Worm (Caenorhabditis elegans) whole organism, young adult: ENCODE results near the gene rft-1.

Source experiments
- B0019.2 ChIP-seq: fragments of 200-800 bp; sonication (Bioruptor generic); conservative IDR thresholded peaks from 2 replicates; pipeline ENCODE4 v1.3.6; 2022; ENCODE audit warnings: missing genetic modification reagents, missing genetic modification characterization, missing compliant biosample characterization
- C06A6.2 ChIP-seq: fragments of 200-800 bp; sonication (Bioruptor generic); conservative IDR thresholded peaks from 2 replicates; pipeline ENCODE4 v1.3.6; 2022; ENCODE audit warnings: missing genetic modification characterization, missing compliant biosample characterization
- C17E4.6 ChIP-seq: fragments of 200-800 bp; sonication (Bioruptor generic); IDR thresholded peaks from 2 replicates; pipeline ENCODE4 v1.3.6; 2022; ENCODE audit warnings: missing genetic modification reagents, missing genetic modification characterization, missing compliant biosample characterization
- F22D6.2 ChIP-seq: sonication (generic microtip); optimal IDR thresholded peaks from 2 replicates; lab custom pipeline; 2016; ENCODE audit warnings: mild to moderate bottlenecking, missing genetic modification characterization, missing compliant biosample characterization
- F23B12.7 ChIP-seq: sonication (generic microtip); optimal IDR thresholded peaks from 2 replicates; lab custom pipeline; 2017; ENCODE audit warnings: missing genetic modification characterization, mild to moderate bottlenecking, missing compliant biosample characterization, antibody characterized with exemption, moderate library complexity; ENCODE audit not compliant: insufficient read depth
- F52B5.7 ChIP-seq: sonication (generic microtip); optimal IDR thresholded peaks from 2 replicates; lab custom pipeline; 2016; ENCODE audit warnings: mild to moderate bottlenecking, missing genetic modification characterization, missing compliant biosample characterization
- F57A8.1 ChIP-seq: fragments of 200-800 bp; sonication (Bioruptor generic); optimal IDR thresholded peaks from 2 replicates; lab custom pipeline; 2018; ENCODE audit warnings: mild to moderate bottlenecking, missing genetic modification characterization, moderate library complexity, missing compliant biosample characterization
- K11D2.4 ChIP-seq: fragments of 200-800 bp; sonication (Bioruptor generic); IDR thresholded peaks from 2 replicates; pipeline ENCODE4 v1.3.6; 2022; ENCODE audit warnings: missing genetic modification reagents, missing genetic modification characterization, missing compliant biosample characterization
- Y56A3A.18 ChIP-seq: fragments of 200-800 bp; sonication (Bioruptor generic); IDR thresholded peaks from 2 replicates; pipeline ENCODE4 v1.3.6; 2022; ENCODE audit warnings: missing genetic modification reagents, missing genetic modification characterization, missing compliant biosample characterization
- ZK185.1 ChIP-seq: sonication (generic microtip); optimal IDR thresholded peaks from 2 replicates; lab custom pipeline; 2016; ENCODE audit warnings: mild to moderate bottlenecking, missing genetic modification characterization, missing compliant biosample characterization; ENCODE audit not compliant: poor library complexity, severe bottlenecking
- akir-1 ChIP-seq: fragments of 200-800 bp; sonication (Bioruptor generic); optimal IDR thresholded peaks from 2 replicates; lab custom pipeline; 2018; ENCODE audit warnings: mild to moderate bottlenecking, missing genetic modification characterization, moderate library complexity, missing compliant biosample characterization
- attf-6 ChIP-seq: fragments of 200-800 bp; sonication (Bioruptor generic); IDR thresholded peaks from 2 replicates; pipeline ENCODE4 v1.3.6; 2022; ENCODE audit warnings: missing genetic modification reagents, missing genetic modification characterization, missing compliant biosample characterization
- ceh-27 ChIP-seq: fragments of 200-800 bp; sonication (Bioruptor generic); optimal IDR thresholded peaks from 2 replicates; lab custom pipeline; 2018; ENCODE audit warnings: mild to moderate bottlenecking, missing genetic modification characterization, moderate library complexity, missing compliant biosample characterization
- ceh-40 ChIP-seq: fragments of 200-800 bp; sonication (Bioruptor generic); IDR thresholded peaks from 2 replicates; pipeline ENCODE4 v1.3.6; 2022; ENCODE audit warnings: missing genetic modification characterization, missing compliant biosample characterization
- ceh-58 ChIP-seq: fragments of 200-800 bp; sonication (Bioruptor generic); IDR thresholded peaks from 2 replicates; pipeline ENCODE4 v1.3.6; 2022; ENCODE audit warnings: missing genetic modification characterization, missing compliant biosample characterization
- ceh-79 ChIP-seq: sonication (generic microtip); optimal IDR thresholded peaks from 2 replicates; lab custom pipeline; 2017; ENCODE audit warnings: mild to moderate bottlenecking, missing genetic modification characterization, missing compliant biosample characterization
- dox-1 ChIP-seq: fragments of 200-800 bp; sonication (Bioruptor generic); IDR thresholded peaks from 2 replicates; pipeline ENCODE4 v1.3.6; 2022; ENCODE audit warnings: missing genetic modification reagents, missing genetic modification characterization, missing compliant biosample characterization
- egl-18 ChIP-seq: fragments of 200-800 bp; sonication (Bioruptor generic); IDR thresholded peaks from 2 replicates; pipeline ENCODE4 v1.3.6; 2022; ENCODE audit warnings: missing genetic modification reagents, missing genetic modification characterization, missing compliant biosample characterization
- egl-44 ChIP-seq: fragments of 200-800 bp; sonication (Bioruptor generic); IDR thresholded peaks from 2 replicates; pipeline ENCODE4 v1.3.6; 2022; ENCODE audit warnings: missing genetic modification reagents, missing genetic modification characterization, missing compliant biosample characterization
- hsf-1 ChIP-seq: fragments of 200-800 bp; sonication (Bioruptor generic); IDR thresholded peaks from 2 replicates; pipeline ENCODE4 v1.3.6; 2022; ENCODE audit warnings: missing genetic modification reagents, missing genetic modification characterization, missing compliant biosample characterization
- lag-1 ChIP-seq: fragments of 200-800 bp; sonication (Bioruptor generic); IDR thresholded peaks from 2 replicates; pipeline ENCODE4 v1.3.6; 2022; ENCODE audit warnings: missing genetic modification reagents, missing genetic modification characterization, missing compliant biosample characterization
- let-526 ChIP-seq: fragments of 200-800 bp; sonication (Bioruptor generic); IDR thresholded peaks from 2 replicates; pipeline ENCODE4 v1.3.6; 2022; ENCODE audit warnings: missing genetic modification reagents, missing genetic modification characterization, missing compliant biosample characterization
- let-607 ChIP-seq, 2 experiments: fragments of 200-800 bp in 1 of 2; sonication (Bioruptor generic) in 1 of 2; sonication (generic microtip) in 1 of 2; optimal IDR thresholded peaks; 2 replicates each; lab custom pipeline; 2016 to 2018; ENCODE audit warnings: mild to moderate bottlenecking in 2 of 2, missing compliant biosample characterization in 2 of 2, missing genetic modification characterization in 2 of 2, moderate library complexity in 2 of 2, missing genotype in 1 of 2
- lin-40 ChIP-seq: sonication (generic microtip); optimal IDR thresholded peaks from 2 replicates; lab custom pipeline; 2016; ENCODE audit warnings: missing genetic modification characterization, mild to moderate bottlenecking, missing compliant biosample characterization, missing genotype, missing genetic modification reagents
- lin-54 ChIP-seq: fragments of 200-800 bp; sonication (Bioruptor generic); optimal IDR thresholded peaks from 2 replicates; lab custom pipeline; 2018; ENCODE audit warnings: mild to moderate bottlenecking, missing genetic modification characterization, missing compliant biosample characterization
- mcd-1 ChIP-seq: fragments of 200-800 bp; sonication (Bioruptor generic); IDR thresholded peaks from 2 replicates; pipeline ENCODE4 v1.3.6; 2022; ENCODE audit warnings: missing genetic modification reagents, missing genetic modification characterization, missing compliant biosample characterization
- mel-28 ChIP-seq: sonication (generic microtip); optimal IDR thresholded peaks from 2 replicates; lab custom pipeline; 2016; ENCODE audit warnings: borderline replicate concordance, mild to moderate bottlenecking, missing genetic modification characterization, missing compliant biosample characterization
- mes-4 ChIP-seq: sonication (generic microtip); optimal IDR thresholded peaks from 2 replicates; lab custom pipeline; 2016; ENCODE audit warnings: missing genotype, missing genetic modification characterization, missing compliant biosample characterization
- mxl-1 ChIP-seq: sonication (generic microtip); optimal IDR thresholded peaks from 2 replicates; lab custom pipeline; 2016; ENCODE audit warnings: missing genetic modification characterization, missing compliant biosample characterization
- nfyb-1 ChIP-seq: fragments of 200-800 bp; sonication (Bioruptor generic); IDR thresholded peaks from 2 replicates; pipeline ENCODE4 v1.3.6; 2022; ENCODE audit warnings: missing genetic modification reagents, missing genetic modification characterization, missing compliant biosample characterization
- nhr-80 ChIP-seq: sonication (generic microtip); optimal IDR thresholded peaks from 2 replicates; lab custom pipeline; 2016; ENCODE audit warnings: missing genetic modification characterization, missing compliant biosample characterization
- pbrm-1 ChIP-seq: fragments of 200-800 bp; sonication (Bioruptor generic); IDR thresholded peaks from 2 replicates; pipeline ENCODE4 v1.3.6; 2022; ENCODE audit warnings: missing genetic modification reagents, missing genetic modification characterization, missing compliant biosample characterization
- pha-4 ChIP-seq: fragments of 150-350 bp; sonication (generic microtip); optimal IDR thresholded peaks from 2 replicates; lab custom pipeline; 2014; ENCODE audit warnings: missing biosample characterization, missing genetic modification reagents, missing genetic modification characterization
- rcor-1 ChIP-seq: fragments of 200-800 bp; sonication (Bioruptor generic); IDR thresholded peaks from 2 replicates; pipeline ENCODE4 v1.3.6; 2022; ENCODE audit warnings: missing genetic modification reagents, missing genetic modification characterization, missing compliant biosample characterization
- rec-8 ChIP-seq, 2 experiments: sonication (generic microtip); optimal IDR thresholded peaks; 2 replicates each; lab custom pipeline; 2016; ENCODE audit warnings: mild to moderate bottlenecking in 2 of 2, missing genetic modification characterization in 2 of 2, missing genetic modification reagents in 2 of 2, missing genotype in 2 of 2, missing biosample characterization in 1 of 2, missing compliant biosample characterization in 1 of 2, moderate library complexity in 1 of 2
- snpc-4 ChIP-seq, 5 experiments: fragments of 150-350 bp in 1 of 5; sonication (generic microtip) in 4 of 5; optimal IDR thresholded peaks; 2 replicates each; lab custom pipeline; 2014 to 2018; ENCODE audit warnings: missing genetic modification characterization in 5 of 5, missing biosample characterization in 3 of 5, antibody characterized with exemption in 2 of 5, mild to moderate bottlenecking in 2 of 5, missing compliant biosample characterization in 2 of 5, missing genotype in 2 of 5, moderate library complexity in 2 of 5, missing genetic modification reagents in 1 of 5
- sptf-2 ChIP-seq: fragments of 200-800 bp; sonication (Bioruptor generic); optimal IDR thresholded peaks from 2 replicates; lab custom pipeline; 2018; ENCODE audit warnings: mild to moderate bottlenecking, missing genetic modification characterization, missing compliant biosample characterization
- unc-130 ChIP-seq: sonication (generic microtip); optimal IDR thresholded peaks from 2 replicates; lab custom pipeline; 2016; ENCODE audit warnings: missing genetic modification reagents, missing genetic modification characterization, missing compliant biosample characterization
- unc-62 ChIP-seq: fragments of 150-350 bp; optimal IDR thresholded peaks from 2 replicates; lab custom pipeline; 2014; ENCODE audit warnings: missing biosample characterization, missing genetic modification reagents, missing genetic modification characterization
- ztf-18 ChIP-seq: sonication (generic microtip); optimal IDR thresholded peaks from 2 replicates; lab custom pipeline; 2016; ENCODE audit warnings: missing genotype, mild to moderate bottlenecking, missing genetic modification characterization, missing compliant biosample characterization
- ztf-26 ChIP-seq: sonication (generic microtip); optimal IDR thresholded peaks from 2 replicates; lab custom pipeline; 2017; ENCODE audit warnings: missing genetic modification characterization, missing compliant biosample characterization

The rft-1 gene

DNA sequence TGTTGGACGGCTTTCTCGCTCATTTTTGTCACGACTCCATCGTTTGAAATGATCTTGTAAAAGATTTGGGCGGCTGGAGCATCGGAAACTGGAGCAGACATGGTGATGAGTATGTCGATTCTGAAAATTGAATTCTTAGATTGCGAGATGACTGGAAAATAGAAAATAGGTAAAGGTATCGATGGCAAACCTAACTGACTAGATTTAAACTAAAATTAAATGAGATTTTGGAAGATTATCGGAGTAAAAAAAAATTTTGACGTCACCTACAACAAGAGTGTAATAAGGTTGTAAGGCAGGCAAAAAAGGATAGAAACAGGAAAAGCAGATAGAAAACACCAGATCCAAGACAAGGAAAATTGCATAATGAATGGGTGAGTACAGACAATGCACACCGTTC is 21.5 kb downstream of the rft-1 start, which contains the start of gene skr-14:
Gene skr-14, minus strand, starts transcription at position 101 of the 400 bp plus-strand sequence.
- TF ChIP-seq ceh-27 (GFP tag; lab: Kevin White, UChicago) (no peak), ztf-26 (tag; lab: Kevin White, UChicago) (no peak), lin-54 (GFP tag; lab: Kevin White, UChicago) (no peak), mcd-1 (GFP tag; lab: Robert Waterston, UW) (no peak), K11D2.4 (GFP tag; lab: Robert Waterston, UW) (no peak), let-607 (tag; optimal IDR thresholded peaks at IDR 0.05; lab: Kevin White, UChicago) (no peak), lin-40 (tag; lab: Kevin White, UChicago) (no peak), B0019.2 (GFP tag; lab: Robert Waterston, UW) (no peak), rcor-1 (GFP tag; lab: Robert Waterston, UW) (no peak), nhr-80 (tag; lab: Kevin White, UChicago) (no peak), rec-8 (tag; optimal IDR thresholded peaks at IDR 0.05; lab: Kevin White, UChicago) (no peak), unc-62 (GFP tag; lab: Kevin White, UChicago) (no peak), attf-6 (GFP tag; lab: Robert Waterston, UW) (no peak), Y56A3A.18 (GFP tag; lab: Robert Waterston, UW) (no peak), ceh-58 (GFP tag; lab: Robert Waterston, UW) (no peak), ceh-79 (no peak), pha-4 (tag; lab: Kevin White, UChicago) (no peak), mes-4 (tag; lab: Kevin White, UChicago) (no peak)
- TF ChIP-seq, all 124 proteins: peak for 0

DNA sequence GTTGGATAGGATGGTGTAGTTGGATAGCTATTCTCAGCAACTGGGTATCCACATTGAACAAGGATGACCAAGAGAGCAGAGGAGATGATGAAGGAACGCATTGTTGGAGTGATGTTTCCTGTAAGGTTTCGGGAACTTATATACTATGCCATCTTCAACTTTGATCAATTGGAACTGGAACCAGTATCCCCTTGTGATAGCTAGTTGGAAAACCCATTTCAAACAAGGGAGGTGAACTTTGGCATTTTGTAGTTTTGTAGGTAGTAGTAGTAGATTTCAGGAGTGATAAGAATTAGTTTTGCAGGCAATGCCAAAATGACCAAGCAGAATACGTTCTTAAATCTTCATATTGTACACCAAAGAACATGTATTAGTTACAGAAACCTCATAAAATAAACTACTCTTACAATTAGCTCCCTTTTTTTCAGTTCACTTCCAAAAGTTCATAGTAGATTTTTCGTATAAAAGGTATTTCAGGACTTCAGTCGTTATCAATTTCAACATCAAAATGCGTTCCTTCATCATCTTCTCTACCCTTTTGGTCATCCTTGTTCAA is 23.2 kb downstream of the rft-1 start, which contains the start of the genes Y47D7A.7 and Y47D7A.2:
Gene Y47D7A.7, minus strand, starts transcription at position 101 of the 556 bp plus-strand sequence.
Gene Y47D7A.2, plus strand, starts transcription at position 506 of the 556 bp plus-strand sequence.
- TF ChIP-seq lag-1 (no peak), let-526 (no peak), snpc-4 (GFP tag; optimal IDR thresholded peaks at IDR 0.05; lab: Kevin White, UChicago) (no peak), snpc-4 (tag; optimal IDR thresholded peaks at IDR 0.05; lab: Kevin White, UChicago) (no peak), F52B5.7 (tag; lab: Kevin White, UChicago) (no peak), ceh-40 (no peak), F23B12.7 (tag; lab: Kevin White, UChicago) (no peak), F57A8.1 (GFP tag; lab: Kevin White, UChicago) (no peak), egl-44 (no peak), C06A6.2 (no peak), dox-1 (no peak), mxl-1 (tag; lab: Kevin White, UChicago) (no peak), F22D6.2 (tag; lab: Kevin White, UChicago) (no peak)

DNA sequence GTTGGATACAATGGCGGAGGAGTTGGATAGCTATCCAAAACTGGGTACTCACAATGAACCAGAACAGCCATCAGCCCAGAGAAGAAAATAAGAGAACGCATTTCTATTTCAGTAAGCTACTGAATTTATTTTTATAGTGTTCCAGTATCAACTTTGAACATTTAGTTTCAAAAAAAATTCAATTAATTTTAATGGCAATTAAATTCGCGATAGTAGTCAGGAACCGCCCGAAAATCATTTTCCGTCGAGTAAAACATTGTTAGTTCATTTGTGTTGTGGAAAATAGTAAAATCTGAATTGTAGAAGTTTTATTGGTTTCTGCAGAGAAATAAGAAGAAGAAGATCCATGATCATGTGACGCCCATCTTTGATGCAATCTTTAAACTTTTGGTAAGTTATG is 24.9 kb downstream of the rft-1 start, which contains the start of gene Y47D7A.6:
Gene Y47D7A.6, minus strand, starts transcription at position 101 of the 400 bp plus-strand sequence.
- TF ChIP-seq pbrm-1 (GFP tag; lab: Robert Waterston, UW), result no peak
- TF ChIP-seq rec-8 (tag; optimal IDR thresholded peaks at IDR 0.05; lab: Kevin White, UChicago), result no peak
- TF ChIP-seq pha-4 (tag; lab: Kevin White, UChicago), result no peak
- TF ChIP-seq C17E4.6 (GFP tag; lab: Robert Waterston, UW), result no peak
- no peak for TF ChIP-seq unc-130
- TF ChIP-seq mel-28 (tag; lab: Kevin White, UChicago), result no peak
- no peak for TF ChIP-seq hsf-1
- TF ChIP-seq nfyb-1 (GFP tag; lab: Robert Waterston, UW), result no peak
- no peak for TF ChIP-seq sptf-2 (GFP tag; lab: Kevin White, UChicago)
- no peak for TF ChIP-seq ZK185.1 (tag; lab: Kevin White, UChicago)
- TF ChIP-seq let-607 (tag; optimal IDR thresholded peaks at IDR 0.05; lab: Kevin White, UChicago), result no peak
- no peak for TF ChIP-seq akir-1 (GFP tag; lab: Kevin White, UChicago)
- no peak for TF ChIP-seq ztf-18 (tag; lab: Kevin White, UChicago)
- TF ChIP-seq egl-18 (GFP tag; lab: Robert Waterston, UW), result no peak
- TF ChIP-seq C06A6.2, result no peak
